Worm (Caenorhabditis elegans): ENCODE results near the gene Y10G11A.1.

The Y10G11A.1 gene

DNA sequence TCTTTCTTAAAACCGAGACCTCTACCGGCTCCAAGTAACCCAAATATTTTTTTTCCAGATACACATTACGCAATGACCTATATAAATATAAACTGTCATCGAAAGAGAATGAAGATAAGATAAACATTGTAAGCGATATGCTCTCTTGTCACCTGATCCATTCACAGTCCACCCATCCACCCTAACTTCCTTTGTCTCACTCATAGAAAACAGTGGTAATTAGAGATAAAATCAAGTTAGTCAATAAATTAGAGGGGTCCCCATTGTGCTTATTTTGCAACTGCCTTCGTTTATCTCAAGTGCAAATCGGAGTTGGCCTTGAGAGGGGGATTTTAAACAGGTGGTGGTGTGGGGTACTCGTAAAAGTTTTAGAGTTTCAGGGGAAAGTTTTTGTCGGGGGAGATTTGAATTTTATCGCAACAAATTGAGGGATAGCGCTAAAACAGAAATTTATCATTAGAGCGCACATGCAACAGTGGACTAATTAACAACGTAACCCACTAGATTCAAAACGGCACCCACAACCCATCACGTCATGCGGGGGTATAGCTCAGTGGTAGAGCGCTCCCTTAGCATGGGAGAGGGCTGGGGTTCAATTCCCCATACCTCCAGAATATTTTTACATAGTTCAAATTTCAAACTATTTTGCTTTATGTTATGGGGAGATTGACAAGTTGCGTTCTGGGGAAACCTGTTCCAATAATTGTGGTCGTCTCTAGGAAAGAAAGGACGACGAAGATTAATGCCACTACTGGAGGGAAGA, 26.4 kb upstream of the Y10G11A.1 start (continued):
- TF ChIP-seq mef-2 (tag; optimal IDR thresholded peaks at IDR 0.05) (no peak), jun-1 (tag; optimal IDR thresholded peaks at IDR 0.05) (no peak), ceh-88 (GFP tag; IDR thresholded peaks at IDR 0.05) (no peak), pag-3 (tag; optimal IDR thresholded peaks at IDR 0.05; ENCODE audit: borderline replicate concordance, insufficient read depth) (no peak), ceh-63 (GFP tag; optimal IDR thresholded peaks at IDR 0.05) (no peak), ceh-82 (tag; optimal IDR thresholded peaks at IDR 0.05) (no peak), nhr-85 (tag) (peak; percentile 94), ceh-90 (tag; optimal IDR thresholded peaks at IDR 0.05) (no peak), lin-35 (GFP tag; optimal IDR thresholded peaks at IDR 0.05) (no peak), zag-1 (tag; optimal IDR thresholded peaks at IDR 0.05) (no peak), nhr-28 (tag; optimal IDR thresholded peaks at IDR 0.05) (no peak), efl-1 (optimal IDR thresholded peaks at IDR 0.05) (peak in 1 of 2 experiments; percentile 12), efl-1 (GFP tag; optimal IDR thresholded peaks at IDR 0.05 in 1 of 2) (peak in 1 of 2 experiments; percentile 90), nhr-237 (tag; optimal IDR thresholded peaks at IDR 0.05) (no peak), irx-1 (tag; optimal IDR thresholded peaks at IDR 0.05) (no peak), F16B12.6 (tag; optimal IDR thresholded peaks at IDR 0.05) (no peak), ces-1 (GFP tag; optimal IDR thresholded peaks at IDR 0.05) (no peak), nhr-20 (tag; optimal IDR thresholded peaks at IDR 0.05) (peak; percentile 4), mab-9 (GFP tag; IDR thresholded peaks at IDR 0.05) (0 out of 2 replicates have a peak, but pooled peaks have one; percentile 20), pqm-1 (tag; optimal IDR thresholded peaks at IDR 0.05) (no peak), nhr-47 (tag; optimal IDR thresholded peaks at IDR 0.05) (peak; percentile 23), hlh-4 (tag; optimal IDR thresholded peaks at IDR 0.05) (no peak), nhr-19 (GFP tag; conservative IDR thresholded peaks at IDR 0.05) (0 out of 2 replicates have a peak, but pooled peaks have one; percentile 20), unc-98 (GFP tag; IDR thresholded peaks at IDR 0.05) (no peak), swsn-7 (tag; optimal IDR thresholded peaks at IDR 0.05) (no peak), unc-30 (tag; optimal IDR thresholded peaks at IDR 0.05) (no peak), hpl-2 (GFP tag; optimal IDR thresholded peaks at IDR 0.05) (no peak)

DNA sequence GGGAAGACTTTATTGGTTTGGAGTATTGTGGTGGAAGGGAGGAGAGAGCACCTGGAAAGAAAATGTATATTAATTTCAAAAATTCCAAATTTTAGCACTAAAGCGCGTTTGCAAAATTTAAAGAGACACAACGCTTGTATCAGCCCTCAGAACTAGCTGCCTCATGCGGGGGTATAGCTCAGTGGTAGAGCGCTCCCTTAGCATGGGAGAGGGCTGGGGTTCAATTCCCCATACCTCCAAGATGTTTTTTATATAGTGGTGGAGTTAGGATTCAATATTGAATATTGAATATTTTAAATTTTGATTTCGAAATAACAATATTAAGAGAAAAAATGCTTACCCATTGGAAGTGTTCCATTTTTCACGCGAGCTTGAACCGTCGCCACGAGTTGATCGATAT, 25.4 kb upstream of the Y10G11A.1 start:
- TF ChIP-seq grh-1 (GFP tag; IDR thresholded peaks at IDR 0.05), result no peak
- TF ChIP-seq nhr-71 (tag; optimal IDR thresholded peaks at IDR 0.05), result peak; percentile 27
- no peak for TF ChIP-seq pag-3 (tag; optimal IDR thresholded peaks at IDR 0.05; ENCODE audit: borderline replicate concordance, insufficient read depth)
- peak; percentile 50 for TF ChIP-seq nhr-47 (tag; optimal IDR thresholded peaks at IDR 0.05)
- TF ChIP-seq nhr-19 (GFP tag; conservative IDR thresholded peaks at IDR 0.05), result peak; percentile 28; the same call in 1 of the 2 replicates
- TF ChIP-seq snpc-4 (tag; optimal IDR thresholded peaks at IDR 0.05), result peak; percentile 10
- no peak for TF ChIP-seq lin-39 (tag; optimal IDR thresholded peaks at IDR 0.05)
- no peak for TF ChIP-seq nhr-85 (tag)
- peak; percentile 46 for TF ChIP-seq snu-23 (GFP tag; optimal IDR thresholded peaks at IDR 0.05)
- TF ChIP-seq ceh-8 (GFP tag; optimal IDR thresholded peaks at IDR 0.05), result no peak
- TF ChIP-seq dsc-1 (tag; optimal IDR thresholded peaks at IDR 0.05), result peak; percentile 44
- no peak for TF ChIP-seq Y116A8C.19 (tag; optimal IDR thresholded peaks at IDR 0.05; ENCODE audit: borderline replicate concordance)
- TF ChIP-seq nhr-77 (tag; optimal IDR thresholded peaks at IDR 0.05), result peak; percentile 9
- TF ChIP-seq alr-1 (tag; optimal IDR thresholded peaks at IDR 0.05; ENCODE audit: borderline replicate concordance), result no peak
- TF ChIP-seq F16B12.6 (tag; optimal IDR thresholded peaks at IDR 0.05), result no peak
- peak; percentile 21 for TF ChIP-seq fkh-8 (tag; optimal IDR thresholded peaks at IDR 0.05)
- TF ChIP-seq rnt-1 (tag; optimal IDR thresholded peaks at IDR 0.05), result peak; percentile 39
- no peak for TF ChIP-seq unc-98 (GFP tag; IDR thresholded peaks at IDR 0.05)
- no peak for TF ChIP-seq ceh-63 (GFP tag; optimal IDR thresholded peaks at IDR 0.05)
- no peak for TF ChIP-seq aha-1 (tag; optimal IDR thresholded peaks at IDR 0.05)
- no peak for TF ChIP-seq skn-1 (tag; optimal IDR thresholded peaks at IDR 0.05)
- TF ChIP-seq unc-30 (tag; optimal IDR thresholded peaks at IDR 0.05), result no peak
- no peak for TF ChIP-seq pax-3 (tag; optimal IDR thresholded peaks at IDR 0.05)
- no peak for TF ChIP-seq vab-15 (tag; optimal IDR thresholded peaks at IDR 0.05)
- TF ChIP-seq lir-3 (tag; optimal IDR thresholded peaks at IDR 0.05; ENCODE audit: poor library complexity), result peak; percentile 9
- TF ChIP-seq nhr-90 (tag; optimal IDR thresholded peaks at IDR 0.05; ENCODE audit: poor library complexity), result peak; percentile 25
- no peak for TF ChIP-seq lin-13 (GFP tag; optimal IDR thresholded peaks at IDR 0.05)
- TF ChIP-seq nhr-20 (tag; optimal IDR thresholded peaks at IDR 0.05), result peak; percentile 49
- no peak for TF ChIP-seq aly-2 (tag; optimal IDR thresholded peaks at IDR 0.05)
- TF ChIP-seq hpl-2 (GFP tag; optimal IDR thresholded peaks at IDR 0.05), result no peak
- no peak for TF ChIP-seq nhr-28 (tag; optimal IDR thresholded peaks at IDR 0.05)
- no peak for TF ChIP-seq unc-62 (GFP tag; optimal IDR thresholded peaks at IDR 0.05)
- no peak for TF ChIP-seq dpl-1 (GFP tag; optimal IDR thresholded peaks at IDR 0.05)

Measured in whole organism, L1 larva.